Worm (Caenorhabditis elegans) whole organism, L1 larva: ENCODE measurements around the gene gpa-3.
A peak's percentile ranks its signal among the peaks of the same experiment; 100 is the strongest.

ENCODE experiments used
- C04F5.9 ChIP-seq: sonication (generic microtip); optimal IDR thresholded peaks from 2 replicates; lab custom pipeline; 2016; ENCODE audit warnings: missing genetic modification characterization, missing compliant biosample characterization
- alr-1 ChIP-seq: fragments of 200-800 bp; sonication (Bioruptor generic); optimal IDR thresholded peaks from 2 replicates; lab custom pipeline; 2018; ENCODE audit warnings: borderline replicate concordance, mild to moderate bottlenecking, missing genetic modification characterization, missing compliant biosample characterization
- aly-2 ChIP-seq: fragments of 150-350 bp; optimal IDR thresholded peaks from 2 replicates; lab custom pipeline; 2014; ENCODE audit warnings: missing biosample characterization, missing genetic modification characterization
- ama-1 ChIP-seq: fragments of 150-350 bp; optimal IDR thresholded peaks from 2 replicates; lab custom pipeline; 2014
- blmp-1 ChIP-seq: fragments of 150-350 bp; optimal IDR thresholded peaks from 2 replicates; lab custom pipeline; 2014; ENCODE audit warnings: missing biosample characterization, missing genetic modification characterization
- ceh-63 ChIP-seq: fragments of 200-800 bp; sonication (Bioruptor generic); optimal IDR thresholded peaks from 2 replicates; lab custom pipeline; 2018; ENCODE audit warnings: mild to moderate bottlenecking, missing genetic modification characterization, missing compliant biosample characterization
- ceh-90 ChIP-seq: sonication (generic microtip); optimal IDR thresholded peaks from 2 replicates; lab custom pipeline; 2016; ENCODE audit warnings: missing genetic modification characterization, missing compliant biosample characterization
- dpl-1 ChIP-seq, 3 experiments: fragments of 150-350 bp in 2 of 3; sonication (generic microtip) in 1 of 3; optimal IDR thresholded peaks; 2 replicates each; lab custom pipeline; 2014 to 2017; ENCODE audit warnings: missing biosample characterization in 3 of 3, missing genetic modification characterization in 3 of 3, missing genetic modification reagents in 3 of 3
- dsc-1 ChIP-seq: sonication (generic microtip); optimal IDR thresholded peaks from 2 replicates; lab custom pipeline; 2016; ENCODE audit warnings: mild to moderate bottlenecking, missing genetic modification characterization, missing compliant biosample characterization
- efl-1 ChIP-seq, 4 experiments: fragments of 150-350 bp; optimal IDR thresholded peaks in 3 of 4; peaks in 1 of 4; 1 replicate in 1 of 4; 2 replicates in 3 of 4; lab custom pipeline; 2014; ENCODE audit warnings: missing biosample characterization in 2 of 4, missing genetic modification characterization in 2 of 4, missing genetic modification reagents in 2 of 4
- efl-3 ChIP-seq: fragments of 200-800 bp; sonication (Bioruptor generic); optimal IDR thresholded peaks from 2 replicates; lab custom pipeline; 2018; ENCODE audit warnings: mild to moderate bottlenecking, missing genetic modification characterization, missing compliant biosample characterization
- elt-3 ChIP-seq, 6 experiments: fragments of 150-350 bp in 1 of 6; sonication (generic microtip); optimal IDR thresholded peaks; 2 replicates each; lab custom pipeline; 2017 to 2018; ENCODE audit warnings: missing biosample characterization in 6 of 6, missing genetic modification characterization in 6 of 6, inconsistent platforms in 1 of 6
- fkh-10 ChIP-seq: sonication (generic microtip); optimal IDR thresholded peaks from 2 replicates; lab custom pipeline; 2017; ENCODE audit warnings: missing biosample characterization, missing genetic modification reagents, missing genetic modification characterization
- fos-1 ChIP-seq: fragments of 150-350 bp; optimal IDR thresholded peaks from 2 replicates; lab custom pipeline; 2014; ENCODE audit warnings: missing biosample characterization, missing genetic modification characterization
- hpl-2 ChIP-seq: fragments of 150-350 bp; optimal IDR thresholded peaks from 2 replicates; lab custom pipeline; 2014; ENCODE audit warnings: missing biosample characterization, missing genetic modification reagents, missing genetic modification characterization
- lin-13 ChIP-seq: fragments of 150-350 bp; optimal IDR thresholded peaks from 2 replicates; lab custom pipeline; 2014; ENCODE audit warnings: missing biosample characterization, missing genetic modification reagents, missing genetic modification characterization
- lin-14 ChIP-seq: fragments of 200-800 bp; sonication (Bioruptor generic); optimal IDR thresholded peaks from 2 replicates; lab custom pipeline; 2018; ENCODE audit warnings: mild to moderate bottlenecking, missing genetic modification characterization, moderate library complexity, missing compliant biosample characterization
- lin-39 ChIP-seq: fragments of 150-350 bp; optimal IDR thresholded peaks from 2 replicates; lab custom pipeline; 2014; ENCODE audit warnings: missing biosample characterization, missing genetic modification reagents, missing genetic modification characterization
- lir-3 ChIP-seq: sonication (generic microtip); optimal IDR thresholded peaks from 2 replicates; lab custom pipeline; 2016; ENCODE audit warnings: mild to moderate bottlenecking, missing genetic modification characterization, moderate library complexity, missing compliant biosample characterization; ENCODE audit not compliant: poor library complexity
- mab-9 ChIP-seq: fragments of 200-800 bp; sonication (Bioruptor generic); IDR thresholded peaks from 2 replicates; pipeline ENCODE4 v1.3.6; 2022; ENCODE audit warnings: missing genetic modification reagents, missing genetic modification characterization, missing compliant biosample characterization
- mdl-1 ChIP-seq, 2 experiments: fragments of 150-350 bp; optimal IDR thresholded peaks; 2 replicates each; lab custom pipeline; 2014 to 2017; ENCODE audit warnings: missing biosample characterization in 2 of 2, missing genetic modification characterization in 2 of 2, inconsistent platforms in 1 of 2
- mef-2 ChIP-seq: fragments of 150-350 bp; optimal IDR thresholded peaks from 2 replicates; lab custom pipeline; 2014; ENCODE audit warnings: missing biosample characterization, missing genetic modification characterization
- mep-1 ChIP-seq: fragments of 150-350 bp; optimal IDR thresholded peaks from 2 replicates; lab custom pipeline; 2014; ENCODE audit warnings: missing biosample characterization, missing genetic modification characterization
- nhr-11 ChIP-seq: fragments of 150-350 bp; optimal IDR thresholded peaks from 2 replicates; lab custom pipeline; 2014; ENCODE audit warnings: missing biosample characterization, missing genetic modification characterization
- nhr-19 ChIP-seq: fragments of 200-800 bp; sonication (Bioruptor generic); conservative IDR thresholded peaks from 2 replicates; pipeline ENCODE4 v1.3.6; 2022; ENCODE audit warnings: missing genetic modification characterization, missing compliant biosample characterization
- nhr-20 ChIP-seq: sonication (generic microtip); optimal IDR thresholded peaks from 2 replicates; lab custom pipeline; 2016; ENCODE audit warnings: mild to moderate bottlenecking, missing genetic modification characterization, missing compliant biosample characterization
- nhr-237 ChIP-seq: fragments of 150-350 bp; optimal IDR thresholded peaks from 2 replicates; lab custom pipeline; 2014; ENCODE audit warnings: missing biosample characterization, missing genetic modification characterization
- nhr-28 ChIP-seq: fragments of 150-350 bp; optimal IDR thresholded peaks from 2 replicates; lab custom pipeline; 2014; ENCODE audit warnings: missing biosample characterization, missing genetic modification characterization
- nhr-47 ChIP-seq: sonication (generic microtip); optimal IDR thresholded peaks from 2 replicates; lab custom pipeline; 2016; ENCODE audit warnings: mild to moderate bottlenecking, missing genetic modification characterization, moderate library complexity, missing compliant biosample characterization
- nhr-71 ChIP-seq: sonication (generic microtip); optimal IDR thresholded peaks from 2 replicates; lab custom pipeline; 2016; ENCODE audit warnings: mild to moderate bottlenecking, missing genetic modification characterization, moderate library complexity, missing compliant biosample characterization
- nhr-76 ChIP-seq: sonication (generic microtip); optimal IDR thresholded peaks from 2 replicates; lab custom pipeline; 2017; ENCODE audit warnings: missing biosample characterization, missing genetic modification characterization
- nhr-77 ChIP-seq: fragments of 150-350 bp; optimal IDR thresholded peaks from 2 replicates; lab custom pipeline; 2014; ENCODE audit warnings: missing biosample characterization, missing genetic modification characterization
- nhr-84 ChIP-seq: sonication (generic microtip); optimal IDR thresholded peaks from 2 replicates; lab custom pipeline; 2017; ENCODE audit warnings: missing biosample characterization, missing genetic modification characterization
- nhr-85 ChIP-seq: sonication (generic microtip); peaks from one replicate; lab custom pipeline; 2016; ENCODE audit warnings: missing genetic modification characterization, inconsistent platforms, missing compliant biosample characterization
- pax-3 ChIP-seq: fragments of 200-800 bp; sonication (Bioruptor generic); optimal IDR thresholded peaks from 2 replicates; lab custom pipeline; 2018; ENCODE audit warnings: mild to moderate bottlenecking, missing genetic modification characterization, moderate library complexity, missing compliant biosample characterization
- rnt-1 ChIP-seq: sonication (generic microtip); optimal IDR thresholded peaks from 2 replicates; lab custom pipeline; 2016; ENCODE audit warnings: mild to moderate bottlenecking, missing genetic modification characterization, moderate library complexity, missing compliant biosample characterization
- sox-4 ChIP-seq: sonication (generic microtip); optimal IDR thresholded peaks from 2 replicates; lab custom pipeline; 2016; ENCODE audit warnings: missing genetic modification characterization, missing compliant biosample characterization
- sup-37 ChIP-seq: fragments of 200-800 bp; sonication (Bioruptor generic); optimal IDR thresholded peaks from 2 replicates; lab custom pipeline; 2018; ENCODE audit warnings: mild to moderate bottlenecking, missing genetic modification characterization, missing compliant biosample characterization
- swsn-7 ChIP-seq: sonication (generic microtip); optimal IDR thresholded peaks from 2 replicates; lab custom pipeline; 2016; ENCODE audit warnings: missing genetic modification characterization, missing compliant biosample characterization
- tlp-1 ChIP-seq: fragments of 150-350 bp; optimal IDR thresholded peaks from 2 replicates; lab custom pipeline; 2014; ENCODE audit warnings: missing biosample characterization, missing genetic modification characterization
- unc-130 ChIP-seq: fragments of 150-350 bp; optimal IDR thresholded peaks from 2 replicates; lab custom pipeline; 2017; ENCODE audit warnings: missing biosample characterization, missing genetic modification characterization, inconsistent platforms
- unc-30 ChIP-seq: sonication (generic microtip); optimal IDR thresholded peaks from 2 replicates; lab custom pipeline; 2017; ENCODE audit warnings: missing biosample characterization, missing genetic modification characterization
- unc-62 ChIP-seq: fragments of 150-350 bp; optimal IDR thresholded peaks from 2 replicates; lab custom pipeline; 2014; ENCODE audit warnings: missing biosample characterization, missing genetic modification reagents, missing genetic modification characterization
- unc-86 ChIP-seq: sonication (generic microtip); optimal IDR thresholded peaks from 2 replicates; lab custom pipeline; 2016; ENCODE audit warnings: missing genetic modification characterization, missing compliant biosample characterization
- vab-15 ChIP-seq: sonication (generic microtip); optimal IDR thresholded peaks from 2 replicates; lab custom pipeline; 2017; ENCODE audit warnings: missing genotype, mild to moderate bottlenecking, missing genetic modification characterization, missing compliant biosample characterization
- xbp-1 ChIP-seq: sonication (generic microtip); optimal IDR thresholded peaks from 2 replicates; lab custom pipeline; 2016; ENCODE audit warnings: missing genetic modification characterization, missing compliant biosample characterization
- ztf-11 ChIP-seq, 2 experiments: sonication (generic microtip); optimal IDR thresholded peaks; 2 replicates each; lab custom pipeline; 2016 to 2017; ENCODE audit warnings: missing genetic modification characterization in 2 of 2, missing biosample characterization in 1 of 2, missing compliant biosample characterization in 1 of 2

Gene gpa-3

ce11 chrV:9346804-9347203, 12.8 kb downstream of the gpa-3 start, which contains the start of the genes K07B1.7 and try-5 (continued):
- TF ChIP-seq rnt-1 = peak; percentile 74
- no peak for TF ChIP-seq hpl-2 (GFP tag; lab: Kevin White, UChicago)
- no peak for TF ChIP-seq unc-130 (tag; lab: Kevin White, UChicago)
- peak; percentile 48 for TF ChIP-seq dsc-1 (tag; lab: Kevin White, UChicago)
- peak; percentile 68 for TF ChIP-seq lin-14 (GFP tag; lab: Kevin White, UChicago)
- TF ChIP-seq mdl-1 (tag; optimal IDR thresholded peaks at IDR 0.05; lab: Kevin White, UChicago) = peak in 1 of 2 experiments; percentile 49
- TF ChIP-seq, all 84 proteins: peak for 37

- TF ChIP-seq nhr-11 (tag; lab: Kevin White, UChicago) (peak; percentile 97), elt-3 (tag; optimal IDR thresholded peaks at IDR 0.05; lab: Kevin White, UChicago) (peak in 5 of 6 experiments; percentile 81 to 98 (median 90)), nhr-84 (tag; lab: Kevin White, UChicago) (peak; percentile 71), hpl-2 (GFP tag; lab: Kevin White, UChicago) (peak; percentile 95), aly-2 (tag; lab: Kevin White, UChicago) (peak; percentile 86), blmp-1 (tag; lab: Kevin White, UChicago) (peak; percentile 72), sup-37 (GFP tag; lab: Kevin White, UChicago) (peak; percentile 98), alr-1 (tag; lab: Kevin White, UChicago) (no peak), xbp-1 (tag; lab: Kevin White, UChicago) (peak; percentile 99), nhr-47 (tag; lab: Kevin White, UChicago) (peak; percentile 100), fkh-10 (peak; percentile 98), nhr-237 (tag; lab: Kevin White, UChicago) (peak; percentile 94), swsn-7 (tag; lab: Kevin White, UChicago) (peak; percentile 100), nhr-20 (tag; lab: Kevin White, UChicago) (peak; percentile 100), mep-1 (tag; lab: Kevin White, UChicago) (peak; percentile 94), vab-15 (tag; lab: Kevin White, UChicago) (peak; percentile 97), fos-1 (tag; lab: Kevin White, UChicago) (peak; percentile 90), lin-13 (peak; percentile 85), ceh-63 (GFP tag; lab: Kevin White, UChicago) (peak; percentile 48), nhr-19 (GFP tag; lab: Robert Waterston, UW) (peak; percentile 98), ztf-11 (tag; optimal IDR thresholded peaks at IDR 0.05; lab: Kevin White, UChicago) (peak in 1 of 2 experiments; percentile 96), C04F5.9 (tag; lab: Kevin White, UChicago) (peak; percentile 89), unc-130 (tag; lab: Kevin White, UChicago) (peak; percentile 69), nhr-71 (peak; percentile 100), nhr-76 (peak; percentile 85), rnt-1 (peak; percentile 82), unc-30 (no peak), efl-1 (optimal IDR thresholded peaks at IDR 0.05; lab: Kevin White, UChicago) (peak; percentile 90 to 92), efl-1 (GFP tag; optimal IDR thresholded peaks at IDR 0.05 in 1 of 2; lab: Kevin White, UChicago) (peak; percentile 78 to 99), mab-9 (GFP tag; lab: Robert Waterston, UW) (peak; percentile 95), tlp-1 (tag; lab: Kevin White, UChicago) (no peak), unc-86 (tag; lab: Kevin White, UChicago) (peak; percentile 100), sox-4 (tag; lab: Kevin White, UChicago) (peak; percentile 97), dpl-1 (GFP tag; optimal IDR thresholded peaks at IDR 0.05; lab: Kevin White, UChicago) (peak; percentile 78 to 85 (median 80)), ama-1 (peak; percentile 99), lin-39 (tag; lab: Kevin White, UChicago) (peak; percentile 86), ceh-90 (tag; lab: Kevin White, UChicago) (peak; percentile 35), mef-2 (tag; lab: Kevin White, UChicago) (peak; percentile 14), pax-3 (tag; lab: Kevin White, UChicago) (peak; percentile 100), lir-3 (peak; percentile 89), unc-62 (peak; percentile 90), nhr-85 (tag; lab: Kevin White, UChicago) (peak; percentile 100), nhr-28 (tag; lab: Kevin White, UChicago) (peak; percentile 72), nhr-77 (tag; lab: Kevin White, UChicago) (peak; percentile 98), efl-3 (GFP tag; lab: Kevin White, UChicago) (peak; percentile 70)
Measured at ce11 chrV:9343629-9344624, 15.6 kb downstream of the gpa-3 start, which contains the start of gene tos-1. Gene tos-1 (minus strand): TSS chrV:9344203.
